Fruit fly (Drosophila melanogaster): ENCODE results near the gene Itgbn.

DNA sequence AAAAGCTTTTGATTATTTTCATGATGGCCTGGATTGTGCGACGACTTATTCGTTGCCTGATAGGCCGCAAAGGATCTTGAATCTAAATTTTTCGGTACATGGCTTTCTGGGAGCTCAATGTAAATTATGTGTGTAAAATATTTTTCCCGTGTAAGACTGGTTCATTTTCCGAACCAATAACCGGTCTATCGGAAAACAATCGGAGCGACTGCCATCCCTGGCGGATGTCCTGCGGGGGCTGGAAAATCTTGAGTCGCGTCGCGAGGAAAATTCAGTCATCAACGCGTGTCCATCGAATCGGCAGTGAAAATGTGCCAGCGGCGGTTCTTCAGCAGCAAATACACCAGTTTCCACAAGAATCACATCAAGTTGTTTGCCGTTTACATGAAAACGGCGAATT lies 51.5 kb downstream of the Itgbn start, which contains the start of the genes CG46307 and Nhe2:
- TF ChIP-seq usp (GFP tag; optimal IDR thresholded peaks at IDR 0.05) = no peak
- no peak for TF ChIP-seq pan (optimal IDR thresholded peaks at IDR 0.05)
- no peak for TF ChIP-seq Sp1 (GFP tag; optimal IDR thresholded peaks at IDR 0.05)
- TF ChIP-seq psq (GFP tag; optimal IDR thresholded peaks at IDR 0.05) = no peak
- TF ChIP-seq Dif (GFP tag; optimal IDR thresholded peaks at IDR 0.05; ENCODE audit: partially characterized antibody) = no peak
- TF ChIP-seq fru (GFP tag; optimal IDR thresholded peaks at IDR 0.05) = no peak
- TF ChIP-seq Rel (GFP tag; optimal IDR thresholded peaks at IDR 0.05) = no peak
- no peak for TF ChIP-seq Rel (tag; optimal IDR thresholded peaks at IDR 0.05)
- TF ChIP-seq lola (GFP tag; optimal IDR thresholded peaks at IDR 0.05) = no peak
- TF ChIP-seq brk (GFP tag; optimal IDR thresholded peaks at IDR 0.05) = no peak
